Worm (Caenorhabditis elegans) whole organism, L2 larva: ENCODE measurements around the gene F29G6.1.

Experiments used
- blmp-1 ChIP-seq: sonication (generic microtip); optimal IDR thresholded peaks from 2 replicates; lab custom pipeline; 2017; ENCODE audit warnings: missing genetic modification characterization, mild to moderate bottlenecking, missing compliant biosample characterization, antibody characterized with exemption, moderate library complexity; ENCODE audit not compliant: insufficient read depth
- elt-1 ChIP-seq: fragments of 150-350 bp; optimal IDR thresholded peaks from 2 replicates; lab custom pipeline; 2014; ENCODE audit warnings: missing biosample characterization, missing genetic modification characterization
- lin-13 ChIP-seq: fragments of 150-350 bp; optimal IDR thresholded peaks from 2 replicates; lab custom pipeline; 2014; ENCODE audit warnings: missing biosample characterization, missing genetic modification reagents, missing genetic modification characterization
- lsy-2 ChIP-seq, 2 experiments: fragments of 150-350 bp in 1 of 2; sonication (generic microtip) in 1 of 2; optimal IDR thresholded peaks; 2 replicates each; lab custom pipeline; 2014 to 2017; ENCODE audit warnings: missing biosample characterization in 2 of 2, missing genetic modification characterization in 2 of 2
- mdl-1 ChIP-seq, 2 experiments: fragments of 150-350 bp in 1 of 2; sonication (generic microtip) in 1 of 2; optimal IDR thresholded peaks; 2 replicates each; lab custom pipeline; 2017; ENCODE audit warnings: missing biosample characterization in 2 of 2, missing genetic modification characterization in 2 of 2
- nhr-77 ChIP-seq: fragments of 150-350 bp; optimal IDR thresholded peaks from 2 replicates; lab custom pipeline; 2014; ENCODE audit warnings: missing biosample characterization, missing genetic modification characterization
- unc-55 ChIP-seq: fragments of 150-350 bp; sonication (generic microtip); optimal IDR thresholded peaks from 3 replicates; lab custom pipeline; 2014; ENCODE audit warnings: missing biosample characterization, missing genetic modification reagents, missing genetic modification characterization
- unc-62 ChIP-seq: fragments of 150-350 bp; optimal IDR thresholded peaks from 2 replicates; lab custom pipeline; 2014; ENCODE audit warnings: missing biosample characterization, missing genetic modification reagents, missing genetic modification characterization
- ztf-1 ChIP-seq: fragments of 200-800 bp; sonication (Bioruptor generic); conservative IDR thresholded peaks from 2 replicates; pipeline ENCODE4 v1.3.6; 2022; ENCODE audit warnings: missing genetic modification characterization, missing compliant biosample characterization
- ztf-4 ChIP-seq: fragments of 150-350 bp; optimal IDR thresholded peaks from 2 replicates; lab custom pipeline; 2014; ENCODE audit warnings: missing biosample characterization, missing genetic modification characterization

DNA sequence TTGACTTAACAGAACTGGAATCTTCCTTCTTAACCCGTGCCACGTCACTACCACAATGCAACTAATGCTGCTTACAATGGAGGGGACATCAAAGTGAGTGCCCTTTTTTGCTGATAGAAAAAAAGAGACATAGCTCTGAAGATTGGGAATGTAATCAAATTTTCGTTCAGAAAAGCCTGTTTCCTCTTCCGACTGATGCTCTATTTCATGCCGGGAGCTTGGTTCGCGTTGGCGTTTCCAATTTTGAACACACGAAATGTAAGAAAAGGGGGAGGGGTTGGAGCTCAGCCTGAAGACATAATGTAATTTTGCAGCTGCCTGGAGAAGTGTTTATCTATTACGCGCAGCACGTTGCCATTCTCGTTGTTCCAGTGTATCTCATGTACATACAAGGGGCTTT is 56.1 kb downstream of the F29G6.1 start:
- no peak for TF ChIP-seq mdl-1 (tag; optimal IDR thresholded peaks at IDR 0.05; lab: Kevin White, UChicago)
- TF ChIP-seq lin-13 (GFP tag; lab: Kevin White, UChicago): no peak
- no peak for TF ChIP-seq elt-1 (tag; lab: Kevin White, UChicago)
- TF ChIP-seq ztf-4 (tag; lab: Kevin White, UChicago): no peak
- TF ChIP-seq unc-55 (GFP tag; lab: Kevin White, UChicago): no peak
- TF ChIP-seq blmp-1 (tag; lab: Kevin White, UChicago): no peak
- no peak for TF ChIP-seq unc-62 (GFP tag; lab: Kevin White, UChicago)
- no peak for TF ChIP-seq lsy-2 (tag; optimal IDR thresholded peaks at IDR 0.05; lab: Kevin White, UChicago)
- TF ChIP-seq nhr-77: no peak
- no peak for TF ChIP-seq ztf-1 (GFP tag; lab: Robert Waterston, UW)
